Worm (Caenorhabditis elegans): ENCODE results near the gene dmd-10.
A peak's percentile ranks its signal among the peaks of the same experiment; 100 is the strongest.

dmd-10 gene

DNA sequence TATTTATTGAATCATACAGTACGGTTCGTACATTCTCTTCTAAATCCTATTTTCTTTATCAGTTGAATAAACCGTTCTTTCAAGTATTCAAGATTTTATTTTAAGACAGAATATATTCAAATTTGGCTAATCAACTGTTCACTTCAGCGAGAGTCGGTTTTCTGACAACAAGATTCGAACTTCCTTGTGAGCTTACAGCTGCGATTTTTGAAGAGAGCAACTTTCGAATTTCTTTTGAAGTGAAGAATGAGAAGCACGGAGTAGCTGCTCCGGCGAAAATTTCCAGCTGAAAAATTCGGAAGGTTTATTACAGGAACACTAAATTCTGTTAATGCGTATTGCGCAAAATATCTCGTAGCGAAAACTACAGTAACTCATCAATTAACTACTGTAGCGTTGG, 55.0 kb downstream of the dmd-10 start:
- TF ChIP-seq elt-1 (tag; optimal IDR thresholded peaks at IDR 0.05; ENCODE audit: borderline replicate concordance, insufficient read depth) (no peak), nhr-237 (tag; optimal IDR thresholded peaks at IDR 0.05) (no peak), zip-8 (tag; optimal IDR thresholded peaks at IDR 0.05) (no peak), tbx-8 (GFP tag; optimal IDR thresholded peaks at IDR 0.05) (no peak), hlh-1 (tag; optimal IDR thresholded peaks at IDR 0.05) (no peak), ham-2 (GFP tag; optimal IDR thresholded peaks at IDR 0.05) (no peak), unc-62 (GFP tag; optimal IDR thresholded peaks at IDR 0.05) (no peak), ces-1 (GFP tag; optimal IDR thresholded peaks at IDR 0.05) (no peak), ceh-43 (GFP tag; optimal IDR thresholded peaks at IDR 0.05) (no peak), blmp-1 (tag; optimal IDR thresholded peaks at IDR 0.05) (no peak), lin-13 (tag; optimal IDR thresholded peaks at IDR 0.05) (no peak), unc-120 (tag; optimal IDR thresholded peaks at IDR 0.05; ENCODE audit: poor library complexity, severe bottlenecking) (no peak), nhr-2 (tag; optimal IDR thresholded peaks at IDR 0.05) (no peak), cnd-1 (tag; optimal IDR thresholded peaks at IDR 0.05) (no peak), bed-3 (GFP tag; optimal IDR thresholded peaks at IDR 0.05) (no peak), nhr-12 (tag; optimal IDR thresholded peaks at IDR 0.05) (no peak)

- no peak for TF ChIP-seq blmp-1 (tag; optimal IDR thresholded peaks at IDR 0.05)
- no peak for TF ChIP-seq M03D4.4 (tag; optimal IDR thresholded peaks at IDR 0.05)
- TF ChIP-seq cnd-1 (tag; optimal IDR thresholded peaks at IDR 0.05): no peak
- no peak for TF ChIP-seq nhr-76 (tag; optimal IDR thresholded peaks at IDR 0.05)
- TF ChIP-seq mls-2 (tag; optimal IDR thresholded peaks at IDR 0.05): no peak
- TF ChIP-seq sem-2 (GFP tag; optimal IDR thresholded peaks at IDR 0.05): no peak
- no peak for TF ChIP-seq sptf-1 (tag; optimal IDR thresholded peaks at IDR 0.05)
These were observed 56.3 kb downstream of the dmd-10 start, which contains the start of gene cni-1 for ce11 chrV:13179986-13180591. TSS of gene cni-1 (plus strand) at chrV:13180330.

- TF ChIP-seq lin-13 (tag; optimal IDR thresholded peaks at IDR 0.05) (no peak), drap-1 (GFP tag; optimal IDR thresholded peaks at IDR 0.05) (no peak), bed-3 (GFP tag; optimal IDR thresholded peaks at IDR 0.05) (no peak), tbx-8 (GFP tag; optimal IDR thresholded peaks at IDR 0.05) (no peak), ham-2 (GFP tag; optimal IDR thresholded peaks at IDR 0.05) (no peak), snpc-4 (tag; optimal IDR thresholded peaks at IDR 0.05) (no peak), mep-1 (tag; optimal IDR thresholded peaks at IDR 0.05) (no peak), flh-1 (GFP tag; optimal IDR thresholded peaks at IDR 0.05) (no peak), unc-120 (tag; optimal IDR thresholded peaks at IDR 0.05; ENCODE audit: poor library complexity, severe bottlenecking) (no peak), ceh-83 (GFP tag; optimal IDR thresholded peaks at IDR 0.05) (no peak)
These were observed 59.6 kb downstream of the dmd-10 start for ce11 chrV:13176814-13177213.

ce11 chrV:13176117-13176753, 60.2 kb downstream of the dmd-10 start, which contains the start of gene him-17:
TSS of gene him-17 (plus strand) at chrV:13176711.
- TF ChIP-seq ham-2 (GFP tag; optimal IDR thresholded peaks at IDR 0.05): peak; percentile 39
- TF ChIP-seq nhr-76 (tag; optimal IDR thresholded peaks at IDR 0.05): no peak
- peak; percentile 57 for TF ChIP-seq pha-4 (tag; optimal IDR thresholded peaks at IDR 0.05)
- peak; percentile 54 for TF ChIP-seq drap-1 (GFP tag; optimal IDR thresholded peaks at IDR 0.05)
- TF ChIP-seq snpc-4 (tag; optimal IDR thresholded peaks at IDR 0.05): no peak
- TF ChIP-seq flh-1 (GFP tag; optimal IDR thresholded peaks at IDR 0.05): no peak
- peak; percentile 47 for TF ChIP-seq hlh-1 (tag; optimal IDR thresholded peaks at IDR 0.05)
- TF ChIP-seq elt-3 (tag; optimal IDR thresholded peaks at IDR 0.05): no peak
- no peak for TF ChIP-seq nhr-2 (tag; optimal IDR thresholded peaks at IDR 0.05)
- peak; percentile 27 for TF ChIP-seq ztf-11 (tag; optimal IDR thresholded peaks at IDR 0.05)
- TF ChIP-seq unc-62 (GFP tag; optimal IDR thresholded peaks at IDR 0.05): no peak
- peak; percentile 72 for TF ChIP-seq mep-1 (tag; optimal IDR thresholded peaks at IDR 0.05)
- peak; percentile 49 for TF ChIP-seq sem-2 (GFP tag; optimal IDR thresholded peaks at IDR 0.05)
- peak; percentile 2 for TF ChIP-seq nhr-237 (tag; optimal IDR thresholded peaks at IDR 0.05)
- TF ChIP-seq ceh-43 (GFP tag; optimal IDR thresholded peaks at IDR 0.05): peak; percentile 61
- peak; percentile 44 for TF ChIP-seq cnd-1 (tag; optimal IDR thresholded peaks at IDR 0.05)
- peak; percentile 65 for TF ChIP-seq mab-5 (tag; optimal IDR thresholded peaks at IDR 0.05)
- TF ChIP-seq bed-3 (GFP tag; optimal IDR thresholded peaks at IDR 0.05): peak; percentile 42
- TF ChIP-seq M03D4.4 (tag; optimal IDR thresholded peaks at IDR 0.05): peak; percentile 67
- no peak for TF ChIP-seq nhr-12 (tag; optimal IDR thresholded peaks at IDR 0.05)
- TF ChIP-seq tbx-8 (GFP tag; optimal IDR thresholded peaks at IDR 0.05): no peak
- TF ChIP-seq lin-32 (GFP tag; optimal IDR thresholded peaks at IDR 0.05): no peak
- no peak for TF ChIP-seq unc-39 (tag; optimal IDR thresholded peaks at IDR 0.05)
- peak; percentile 85 for TF ChIP-seq mls-2 (tag; optimal IDR thresholded peaks at IDR 0.05)
- no peak for TF ChIP-seq ceh-39 (tag; optimal IDR thresholded peaks at IDR 0.05)
- peak; percentile 2 for TF ChIP-seq lsy-2 (tag; optimal IDR thresholded peaks at IDR 0.05)
- no peak for TF ChIP-seq nhr-28 (tag; optimal IDR thresholded peaks at IDR 0.05)
- TF ChIP-seq elt-1 (tag; optimal IDR thresholded peaks at IDR 0.05; ENCODE audit: borderline replicate concordance, insufficient read depth): peak; percentile 40
- no peak for TF ChIP-seq blmp-1 (tag; optimal IDR thresholded peaks at IDR 0.05)
- TF ChIP-seq unc-120 (tag; optimal IDR thresholded peaks at IDR 0.05; ENCODE audit: poor library complexity, severe bottlenecking): peak; percentile 43
- TF ChIP-seq lin-13 (tag; optimal IDR thresholded peaks at IDR 0.05): peak; percentile 47
- peak; percentile 72 for TF ChIP-seq sptf-1 (tag; optimal IDR thresholded peaks at IDR 0.05)
- no peak for TF ChIP-seq ces-1 (GFP tag; optimal IDR thresholded peaks at IDR 0.05)
- TF ChIP-seq ceh-83 (GFP tag; optimal IDR thresholded peaks at IDR 0.05): peak; percentile 19
- TF ChIP-seq zip-8 (tag; optimal IDR thresholded peaks at IDR 0.05): no peak

Data from whole organism, mixed stage, embryonic.